Fruit fly (Drosophila melanogaster): ENCODE measurements around the gene mtm.
A peak's percentile ranks its signal among the peaks of the same experiment; 100 is the strongest.

The mtm gene

DNA sequence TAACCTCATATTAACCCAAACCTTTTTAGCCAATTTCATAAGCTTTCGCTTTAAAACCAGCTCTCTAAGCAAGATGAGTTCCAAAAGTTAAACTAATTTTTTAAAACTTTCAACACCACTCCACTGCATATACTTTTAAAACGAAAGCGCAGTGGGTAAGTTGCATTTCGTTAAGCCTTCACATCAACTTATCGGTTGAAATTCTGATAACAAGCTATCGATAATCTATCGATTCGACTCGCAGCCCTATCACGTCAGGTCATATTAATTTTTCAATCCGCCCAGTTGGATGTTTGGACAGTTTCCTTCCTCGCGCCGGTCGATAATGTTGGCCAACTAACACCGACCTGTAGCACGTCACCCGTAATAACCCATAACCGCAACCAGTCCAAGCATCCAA, 50.7 kb downstream of the mtm start, which contains the start of gene ifc (continued):
- no peak for TF ChIP-seq CG7556 (GFP tag; optimal IDR thresholded peaks at IDR 0.05)
- TF ChIP-seq gsb (GFP tag; IDR thresholded peaks at IDR 0.05), result no peak
- no peak for TF ChIP-seq CG11560 (tag; IDR thresholded peaks at IDR 0.05)
- TF ChIP-seq Myb (GFP tag; optimal IDR thresholded peaks at IDR 0.05), result peak; percentile 70
- TF ChIP-seq E2f2 (GFP tag; IDR thresholded peaks at IDR 0.05), result no peak
- TF ChIP-seq sc (optimal IDR thresholded peaks at IDR 0.05), result no peak
- TF ChIP-seq sc (GFP tag; optimal IDR thresholded peaks at IDR 0.05), result no peak
- TF ChIP-seq oc (tag; optimal IDR thresholded peaks at IDR 0.05), result peak; percentile 87
- TF ChIP-seq salm (tag; optimal IDR thresholded peaks at IDR 0.05), result no peak
- peak; percentile 27 for TF ChIP-seq fd96Cb (tag; optimal IDR thresholded peaks at IDR 0.05)
- TF ChIP-seq btn (GFP tag; optimal IDR thresholded peaks at IDR 0.05), result no peak
- peak; percentile 78 for TF ChIP-seq zfh2 (GFP tag; optimal IDR thresholded peaks at IDR 0.05)
- no peak for TF ChIP-seq CG9932 (GFP tag; IDR thresholded peaks at IDR 0.05)
- no peak for TF ChIP-seq C15 (GFP tag; IDR thresholded peaks at IDR 0.05)
- TF ChIP-seq cwo (GFP tag; optimal IDR thresholded peaks at IDR 0.05), result no peak
- peak; percentile 90 for TF ChIP-seq sens (GFP tag)
- peak; percentile 28 for TF ChIP-seq nerfin-1 (tag; optimal IDR thresholded peaks at IDR 0.05)
- TF ChIP-seq Dp (GFP tag; optimal IDR thresholded peaks at IDR 0.05), result peak; percentile 63
- no peak for TF ChIP-seq CG34224 (GFP tag; IDR thresholded peaks at IDR 0.05; ENCODE audit: partially characterized antibody)
- peak; percentile 33 for TF ChIP-seq CG4820 (GFP tag; optimal IDR thresholded peaks at IDR 0.05)
- TF ChIP-seq stc (GFP tag; IDR thresholded peaks at IDR 0.05), result no peak
- no peak for TF ChIP-seq CG17568 (GFP tag; optimal IDR thresholded peaks at IDR 0.05)
- no peak for TF ChIP-seq peb (GFP tag; IDR thresholded peaks at IDR 0.05)
- peak; percentile 89 for TF ChIP-seq CG13894 (tag; optimal IDR thresholded peaks at IDR 0.05)
- no peak for TF ChIP-seq Bgb (GFP tag; IDR thresholded peaks at IDR 0.05; ENCODE audit: partially characterized antibody)
- TF ChIP-seq CG2129 (GFP tag; IDR thresholded peaks at IDR 0.05; ENCODE audit: partially characterized antibody), result no peak
- no peak for TF ChIP-seq CG32767 (GFP tag; IDR thresholded peaks at IDR 0.05)
- no peak for TF ChIP-seq CG11085 (GFP tag; IDR thresholded peaks at IDR 0.05)
- no peak for TF ChIP-seq Rx (GFP tag; IDR thresholded peaks at IDR 0.05)
- TF ChIP-seq CG12942 (GFP tag; optimal IDR thresholded peaks at IDR 0.05), result peak; percentile 45
- no peak for TF ChIP-seq CG7271 (tag; optimal IDR thresholded peaks at IDR 0.05)
- TF ChIP-seq dmrt99B (tag; optimal IDR thresholded peaks at IDR 0.05), result no peak
- peak; percentile 37 for TF ChIP-seq CG18619 (GFP tag; optimal IDR thresholded peaks at IDR 0.05)
- peak; percentile 71 for TF ChIP-seq jumu (GFP tag; optimal IDR thresholded peaks at IDR 0.05)
- TF ChIP-seq dpn (GFP tag; optimal IDR thresholded peaks at IDR 0.05), result peak; percentile 67 to 75
- peak; percentile 0 for TF ChIP-seq CG6254 (GFP tag; optimal IDR thresholded peaks at IDR 0.05)
- TF ChIP-seq CG9876 (GFP tag; optimal IDR thresholded peaks at IDR 0.05), result peak; percentile 63
- TF ChIP-seq CG17361 (GFP tag; IDR thresholded peaks at IDR 0.05), result no peak
- peak; percentile 32 for TF ChIP-seq Side (GFP tag; optimal IDR thresholded peaks at IDR 0.05)
- TF ChIP-seq ERR (GFP tag; optimal IDR thresholded peaks at IDR 0.05), result peak; percentile 69
- peak; percentile 81 for TF ChIP-seq CG14710 (tag; optimal IDR thresholded peaks at IDR 0.05)
- no peak for TF ChIP-seq CG6765 (GFP tag; optimal IDR thresholded peaks at IDR 0.05)
- TF ChIP-seq Dad (GFP tag; optimal IDR thresholded peaks at IDR 0.05), result peak; percentile 69

Data from whole organism, embryonic.